Worm (Caenorhabditis elegans) whole organism, young adult: ENCODE measurements around the gene djr-1.1.

Source experiments
- B0336.3 ChIP-seq: fragments of 200-800 bp; sonication (Bioruptor generic); IDR thresholded peaks from 2 replicates; pipeline ENCODE4 v1.3.6; 2022; ENCODE audit warnings: missing genetic modification characterization, missing compliant biosample characterization
- aptf-3 ChIP-seq: fragments of 200-800 bp; sonication (Bioruptor generic); IDR thresholded peaks from 2 replicates; pipeline ENCODE4 v1.3.6; 2022; ENCODE audit warnings: missing genetic modification characterization, missing compliant biosample characterization
- dpl-1 ChIP-seq: fragments of 150-350 bp; optimal IDR thresholded peaks from 2 replicates; lab custom pipeline; 2014; ENCODE audit warnings: missing biosample characterization, missing genetic modification reagents, missing genetic modification characterization
- lin-40 ChIP-seq: sonication (generic microtip); optimal IDR thresholded peaks from 2 replicates; lab custom pipeline; 2016; ENCODE audit warnings: missing genetic modification characterization, mild to moderate bottlenecking, missing compliant biosample characterization, missing genotype, missing genetic modification reagents
- nhr-90 ChIP-seq: sonication (generic microtip); optimal IDR thresholded peaks from 2 replicates; lab custom pipeline; 2016; ENCODE audit warnings: missing genotype, mild to moderate bottlenecking, missing genetic modification characterization, missing compliant biosample characterization
- unc-62 ChIP-seq: fragments of 150-350 bp; optimal IDR thresholded peaks from 2 replicates; lab custom pipeline; 2014; ENCODE audit warnings: missing biosample characterization, missing genetic modification reagents, missing genetic modification characterization

DNA sequence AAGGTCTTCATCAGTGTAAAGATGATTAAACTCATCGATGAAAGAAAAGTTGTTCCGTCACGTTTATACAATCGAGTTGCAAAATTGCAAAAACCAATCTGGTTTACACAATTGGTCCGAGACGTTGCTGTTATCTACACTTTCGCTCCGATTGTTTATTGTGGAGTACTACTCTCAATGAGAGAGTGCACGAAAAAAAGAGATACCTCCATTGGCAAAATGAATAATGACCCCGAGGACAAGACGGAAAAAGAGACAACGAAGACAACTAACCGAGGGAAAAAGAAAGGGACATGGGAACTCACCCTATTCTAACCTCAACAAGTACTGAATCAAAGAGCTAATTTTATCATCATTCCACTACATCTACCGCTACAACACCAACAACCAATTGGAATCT, 23.2 kb downstream of the djr-1.1 start:
- no peak for TF ChIP-seq lin-40
- TF ChIP-seq nhr-90, result no peak
- TF ChIP-seq B0336.3, result no peak
- TF ChIP-seq aptf-3 (GFP tag; lab: Robert Waterston, UW), result no peak
- TF ChIP-seq dpl-1, result no peak
- TF ChIP-seq unc-62 (GFP tag; lab: Kevin White, UChicago), result no peak
